Fruit fly (Drosophila melanogaster) whole organism, embryonic: ENCODE measurements around the gene Sbp2.

Experiments used
- Asciz ChIP-seq: fragments of 200-800 bp; sonication (Bioruptor generic); optimal IDR thresholded peaks from 2 replicates; lab custom pipeline; 2017; ENCODE audit warnings: missing biosample characterization, mild to moderate bottlenecking, missing genetic modification characterization, missing genetic modification reagents
- Awh ChIP-seq: fragments of 200-800 bp; sonication (Bioruptor generic); IDR thresholded peaks from 2 replicates; pipeline ENCODE4, ENCODE4 v1.3.6; 2022; ENCODE audit warnings: missing biosample characterization, missing genetic modification characterization
- Blimp-1 ChIP-seq: fragments of 200-800 bp; sonication (Bioruptor generic); optimal IDR thresholded peaks from 3 replicates; lab custom pipeline; 2018; ENCODE audit warnings: missing biosample characterization, missing genetic modification characterization, mild to moderate bottlenecking, moderate library complexity, missing genetic modification reagents
- C15 ChIP-seq: fragments of 200-800 bp; sonication (Bioruptor generic); IDR thresholded peaks from 3 replicates; pipeline ENCODE4 v1.3.6; 2022; ENCODE audit warnings: missing biosample characterization, missing genetic modification characterization
- CG11695 ChIP-seq: fragments of 200-800 bp; sonication (Bioruptor generic); IDR thresholded peaks from 3 replicates; pipeline ENCODE4 v1.3.6; 2022; ENCODE audit warnings: missing biosample characterization, missing genetic modification characterization
- CG12299 ChIP-seq: fragments of 200-800 bp; sonication (Bioruptor generic); optimal IDR thresholded peaks from 2 replicates; lab custom pipeline; 2018; ENCODE audit warnings: missing biosample characterization, mild to moderate bottlenecking, missing genetic modification characterization
- CG13287 ChIP-seq: fragments of 200-800 bp; sonication (Bioruptor generic); IDR thresholded peaks from 2 replicates; pipeline ENCODE4 v1.3.6; 2022; ENCODE audit warnings: missing biosample characterization, missing genetic modification characterization; ENCODE audit not compliant: partially characterized antibody
- CG14014 ChIP-seq: fragments of 200-800 bp; sonication (Bioruptor generic); IDR thresholded peaks from 2 replicates; pipeline ENCODE4 v1.3.6; 2022; ENCODE audit warnings: missing biosample characterization, missing genetic modification characterization
- CG14667 ChIP-seq: fragments of 200-800 bp; sonication (Bioruptor generic); IDR thresholded peaks from 2 replicates; pipeline ENCODE4 v1.3.6; 2022; ENCODE audit warnings: missing biosample characterization, missing genetic modification characterization
- CG30020 ChIP-seq: fragments of 200-800 bp; optimal IDR thresholded peaks from 2 replicates; lab custom pipeline; 2019; ENCODE audit warnings: missing biosample characterization, mild to moderate bottlenecking, missing genetic modification characterization, moderate library complexity
- CG3065 ChIP-seq: fragments of 200-800 bp; sonication (Bioruptor generic); optimal IDR thresholded peaks from 2 replicates; lab custom pipeline; 2016; ENCODE audit warnings: missing biosample characterization, missing genetic modification characterization
- CG3281 ChIP-seq: fragments of 200-800 bp; sonication (Bioruptor generic); optimal IDR thresholded peaks from 3 replicates; lab custom pipeline; 2017; ENCODE audit warnings: missing biosample characterization, mild to moderate bottlenecking, missing genetic modification characterization
- CG34376 ChIP-seq: fragments of 200-800 bp; sonication (Bioruptor generic); optimal IDR thresholded peaks from 2 replicates; lab custom pipeline; 2018; ENCODE audit warnings: missing biosample characterization, mild to moderate bottlenecking, missing genetic modification characterization
- CG34422 ChIP-seq: fragments of 200-800 bp; sonication (Bioruptor generic); IDR thresholded peaks from 3 replicates; pipeline ENCODE4 v1.3.6; 2022; ENCODE audit warnings: missing biosample characterization, missing genetic modification characterization
- CG4854 ChIP-seq: fragments of 200-800 bp; sonication (Bioruptor generic); optimal IDR thresholded peaks from 2 replicates; lab custom pipeline; 2016; ENCODE audit warnings: missing biosample characterization, missing genetic modification characterization, inconsistent platforms
- CG5180 ChIP-seq: fragments of 200-800 bp; sonication (Bioruptor generic); optimal IDR thresholded peaks from 3 replicates; lab custom pipeline; 2017; ENCODE audit warnings: missing biosample characterization, missing genetic modification characterization, mild to moderate bottlenecking, moderate library complexity, missing genetic modification reagents
- CG8359 ChIP-seq: fragments of 200-800 bp; sonication (Bioruptor generic); optimal IDR thresholded peaks from 2 replicates; lab custom pipeline; 2017; ENCODE audit warnings: missing biosample characterization, mild to moderate bottlenecking, missing genetic modification characterization, borderline replicate concordance
- CG9437 ChIP-seq: fragments of 200-800 bp; sonication (Bioruptor generic); optimal IDR thresholded peaks from 2 replicates; lab custom pipeline; 2018; ENCODE audit warnings: missing biosample characterization, mild to moderate bottlenecking, missing genetic modification characterization
- CG9797 ChIP-seq: fragments of 200-800 bp; sonication (Bioruptor generic); optimal IDR thresholded peaks from 3 replicates; lab custom pipeline; 2018; ENCODE audit warnings: missing biosample characterization, mild to moderate bottlenecking, missing genetic modification characterization
- D19B ChIP-seq: fragments of 200-800 bp; sonication (Bioruptor generic); optimal IDR thresholded peaks from 2 replicates; lab custom pipeline; 2017; ENCODE audit warnings: missing biosample characterization, mild to moderate bottlenecking, missing genetic modification characterization
- Ets65A ChIP-seq: fragments of 200-800 bp; sonication (Bioruptor generic); peaks from one replicate; lab custom pipeline; 2016; ENCODE audit warnings: missing biosample characterization, missing genetic modification characterization
- HLH4C ChIP-seq: fragments of 200-800 bp; sonication (Bioruptor generic); IDR thresholded peaks from 3 replicates; pipeline ENCODE4 v1.3.6; 2022; ENCODE audit warnings: missing biosample characterization, missing genetic modification characterization; ENCODE audit not compliant: partially characterized antibody
- HmgD ChIP-seq: fragments of 200-800 bp; sonication (Bioruptor generic); optimal IDR thresholded peaks from 3 replicates; lab custom pipeline; 2016; ENCODE audit warnings: missing biosample characterization, missing genetic modification characterization
- Hr3 ChIP-seq: fragments of 200-800 bp; sonication (Bioruptor generic); optimal IDR thresholded peaks from 3 replicates; lab custom pipeline; 2016; ENCODE audit warnings: missing biosample characterization, missing genetic modification characterization
- Lpt ChIP-seq: fragments of >200 bp; optimal IDR thresholded peaks from 2 replicates; lab custom pipeline; 2018; ENCODE audit warnings: missing biosample characterization, missing genetic modification characterization
- PHDP ChIP-seq: fragments of 200-800 bp; sonication (Bioruptor generic); optimal IDR thresholded peaks from 3 replicates; lab custom pipeline; 2018; ENCODE audit warnings: missing biosample characterization, mild to moderate bottlenecking, missing genetic modification characterization, moderate library complexity
- Scr ChIP-seq: fragments of 200-800 bp; sonication (Bioruptor generic); IDR thresholded peaks from 2 replicates; pipeline ENCODE4 v1.3.6; 2022; ENCODE audit warnings: missing biosample characterization, missing genetic modification characterization; ENCODE audit not compliant: partially characterized antibody
- Sox102F ChIP-seq: fragments of 200-800 bp; sonication (Bioruptor generic); optimal IDR thresholded peaks from 2 replicates; lab custom pipeline; 2018; ENCODE audit warnings: missing biosample characterization, mild to moderate bottlenecking, missing genetic modification characterization, moderate library complexity
- Sry-β ChIP-seq: fragments of 200-800 bp; sonication (Bioruptor generic); optimal IDR thresholded peaks from 2 replicates; lab custom pipeline; 2018; ENCODE audit warnings: missing biosample characterization, mild to moderate bottlenecking, missing genetic modification characterization, moderate library complexity
- ato ChIP-seq: fragments of 200-800 bp; sonication (Bioruptor generic); IDR thresholded peaks from 2 replicates; pipeline ENCODE4 v1.3.6; 2022; ENCODE audit warnings: missing biosample characterization, missing genetic modification characterization; ENCODE audit not compliant: partially characterized antibody
- bowl ChIP-seq: fragments of 200-800 bp; sonication (Bioruptor generic); IDR thresholded peaks from 2 replicates; pipeline ENCODE4 v1.3.6; 2022; ENCODE audit warnings: missing biosample characterization, missing genetic modification characterization
- cg ChIP-seq: fragments of 200-800 bp; sonication (Bioruptor generic); optimal IDR thresholded peaks from 3 replicates; lab custom pipeline; 2019; ENCODE audit warnings: missing biosample characterization, mild to moderate bottlenecking, missing genetic modification characterization, moderate library complexity
- chinmo ChIP-seq: fragments of 200-800 bp; sonication (Bioruptor generic); IDR thresholded peaks from 4 replicates; pipeline ENCODE4 v1.3.6; 2022; ENCODE audit warnings: missing biosample characterization, missing genetic modification characterization; ENCODE audit not compliant: partially characterized antibody
- fd96Cb ChIP-seq: fragments of 200-800 bp; sonication (Bioruptor generic); optimal IDR thresholded peaks from 2 replicates; lab custom pipeline; 2018; ENCODE audit warnings: missing biosample characterization, mild to moderate bottlenecking, missing genetic modification characterization, moderate library complexity
- grn ChIP-seq: fragments of 200-800 bp; sonication (Bioruptor generic); optimal IDR thresholded peaks from 3 replicates; lab custom pipeline; 2017; ENCODE audit warnings: missing biosample characterization, missing genetic modification characterization
- gro ChIP-seq: fragments of 200-800 bp; sonication (Bioruptor generic); optimal IDR thresholded peaks from 2 replicates; lab custom pipeline; 2016; ENCODE audit warnings: missing biosample characterization, missing genetic modification characterization
- hth ChIP-seq: fragments of >200 bp; optimal IDR thresholded peaks from 2 replicates; lab custom pipeline; 2017; ENCODE audit warnings: inconsistent platforms
- lab ChIP-seq: fragments of 200-800 bp; sonication (Bioruptor generic); optimal IDR thresholded peaks from 3 replicates; lab custom pipeline; 2017; ENCODE audit warnings: missing biosample characterization, missing genetic modification characterization, mild to moderate bottlenecking, moderate library complexity, missing genetic modification reagents
- nau ChIP-seq: fragments of 200-800 bp; sonication (Bioruptor generic); optimal IDR thresholded peaks from 3 replicates; lab custom pipeline; 2017; ENCODE audit warnings: missing biosample characterization, mild to moderate bottlenecking, missing genetic modification characterization, missing genetic modification reagents
- p53 ChIP-seq: fragments of 200-800 bp; sonication (Bioruptor generic); optimal IDR thresholded peaks from 2 replicates; lab custom pipeline; 2016; ENCODE audit warnings: missing biosample characterization, missing genetic modification characterization
- pb ChIP-seq: fragments of 200-800 bp; sonication (Bioruptor generic); optimal IDR thresholded peaks from 3 replicates; lab custom pipeline; 2016; ENCODE audit warnings: missing biosample characterization, missing genetic modification characterization
- repo ChIP-seq: fragments of 200-800 bp; sonication (Bioruptor generic); optimal IDR thresholded peaks from 2 replicates; lab custom pipeline; 2016; ENCODE audit warnings: missing biosample characterization, missing genetic modification characterization
- run ChIP-seq: fragments of 200-800 bp; sonication (Bioruptor generic); optimal IDR thresholded peaks from 3 replicates; lab custom pipeline; 2018; ENCODE audit warnings: missing biosample characterization, mild to moderate bottlenecking, missing genetic modification characterization
- sc ChIP-seq, 3 experiments: fragments of >200 bp in 2 of 3; fragments of 200-800 bp in 1 of 3; sonication (Bioruptor generic) in 1 of 3; optimal IDR thresholded peaks; 2 replicates in 2 of 3; 3 replicates in 1 of 3; lab custom pipeline; 2017; ENCODE audit warnings: mild to moderate bottlenecking in 1 of 3, missing biosample characterization in 1 of 3, missing genetic modification characterization in 1 of 3, missing genetic modification reagents in 1 of 3
- scrt ChIP-seq: fragments of 200-800 bp; sonication (Bioruptor generic); optimal IDR thresholded peaks from 2 replicates; lab custom pipeline; 2018; ENCODE audit warnings: missing biosample characterization, mild to moderate bottlenecking, missing genetic modification characterization, moderate library complexity
- seq ChIP-seq: fragments of 200-800 bp; sonication (Bioruptor generic); IDR thresholded peaks from 2 replicates; pipeline ENCODE4 v1.3.6; 2022; ENCODE audit warnings: missing biosample characterization, missing genetic modification characterization
- sna ChIP-seq: fragments of 200-800 bp; sonication (Bioruptor generic); IDR thresholded peaks from 2 replicates; pipeline ENCODE4 v1.3.6; 2022; ENCODE audit warnings: missing biosample characterization, missing genetic modification characterization; ENCODE audit not compliant: partially characterized antibody
- sob ChIP-seq: fragments of 200-800 bp; sonication (Bioruptor generic); IDR thresholded peaks from 2 replicates; pipeline ENCODE4 v1.3.6; 2022; ENCODE audit warnings: missing biosample characterization, missing genetic modification characterization
- sqz ChIP-seq: fragments of 200-800 bp; sonication (Bioruptor generic); optimal IDR thresholded peaks from 3 replicates; lab custom pipeline; 2018; ENCODE audit warnings: missing biosample characterization, mild to moderate bottlenecking, missing genetic modification characterization
- unpg ChIP-seq: fragments of 200-800 bp; sonication (Bioruptor generic); optimal IDR thresholded peaks from 3 replicates; lab custom pipeline; 2018; ENCODE audit warnings: missing biosample characterization, mild to moderate bottlenecking, missing genetic modification characterization, moderate library complexity
- usp ChIP-seq: fragments of >200 bp; optimal IDR thresholded peaks from 2 replicates; lab custom pipeline; 2017; ENCODE audit warnings: missing biosample characterization, missing genetic modification characterization

Sbp2 gene

dm6 chr3L:8296941-8297340, 7.0 kb upstream of the Sbp2 start, which contains the start of gene Rab19 (continued):
- TF ChIP-seq CG3065 = no peak
- TF ChIP-seq CG14014 (GFP tag; lab: Robert Waterston, UW) = no peak
- TF ChIP-seq Blimp-1 = peak; percentile 85
- no peak for TF ChIP-seq Asciz (GFP tag; lab: Kevin White, UChicago)
- no peak for TF ChIP-seq CG9797 (GFP tag; lab: Kevin White, UChicago)
- TF ChIP-seq repo (GFP tag; lab: Kevin White, UChicago) = no peak
- no peak for TF ChIP-seq CG34422 (GFP tag; lab: Robert Waterston, UW)
- TF ChIP-seq Ets65A (GFP tag; lab: Kevin White, UChicago) = no peak
- TF ChIP-seq Lpt (GFP tag; lab: Kevin White, UChicago) = no peak
- peak; percentile 84; the same call in 1 of the 4 replicates for TF ChIP-seq chinmo (GFP tag; lab: Robert Waterston, UW)
- TF ChIP-seq unpg = no peak
- no peak for TF ChIP-seq CG5180 (GFP tag; lab: Kevin White, UChicago)
- no peak for TF ChIP-seq Hr3 (GFP tag; lab: Kevin White, UChicago)
- no peak for TF ChIP-seq HmgD (GFP tag; lab: Kevin White, UChicago)
- no peak for TF ChIP-seq C15 (GFP tag; lab: Robert Waterston, UW)
- TF ChIP-seq CG30020 = no peak
- peak; percentile 19; the same call in 1 of the 2 replicates for TF ChIP-seq ato (GFP tag; lab: Robert Waterston, UW)
- TF ChIP-seq HLH4C (GFP tag; lab: Robert Waterston, UW) = peak; percentile 89
- no peak for TF ChIP-seq hth (lab: Kevin White, UChicago)
- no peak for TF ChIP-seq CG14667 (GFP tag; lab: Robert Waterston, UW)
- no peak for TF ChIP-seq p53 (GFP tag; lab: Kevin White, UChicago)
- TF ChIP-seq cg (GFP tag; lab: Kevin White, UChicago) = no peak
- peak; percentile 12 for TF ChIP-seq PHDP (tag; lab: Kevin White, UChicago)
- TF ChIP-seq CG13287 = peak; percentile 97
- no peak for TF ChIP-seq CG3281 (GFP tag; lab: Kevin White, UChicago)
- no peak for TF ChIP-seq CG12299 (tag; lab: Kevin White, UChicago)
- no peak for TF ChIP-seq CG8359 (GFP tag; lab: Kevin White, UChicago)
- no peak for TF ChIP-seq nau (GFP tag; lab: Kevin White, UChicago)
- TF ChIP-seq bowl = no peak
- TF ChIP-seq sob (GFP tag; lab: Robert Waterston, UW) = no peak
- no peak for TF ChIP-seq sc (optimal IDR thresholded peaks at IDR 0.05; lab: Kevin White, UChicago)
- TF ChIP-seq sc (GFP tag; optimal IDR thresholded peaks at IDR 0.05; lab: Kevin White, UChicago) = no peak
- no peak for TF ChIP-seq seq (GFP tag; lab: Robert Waterston, UW)
- peak; percentile 97 for TF ChIP-seq sna (GFP tag; lab: Robert Waterston, UW)
- no peak for TF ChIP-seq CG9437
- TF ChIP-seq sqz (GFP tag; lab: Kevin White, UChicago) = no peak
- TF ChIP-seq CG4854 (GFP tag; lab: Kevin White, UChicago) = no peak
- no peak for TF ChIP-seq scrt (GFP tag; lab: Kevin White, UChicago)
- TF ChIP-seq lab = no peak
- TF ChIP-seq Awh (GFP tag; lab: Robert Waterston, UW) = no peak
- TF ChIP-seq Sox102F (GFP tag; lab: Kevin White, UChicago) = no peak
- TF ChIP-seq Scr (GFP tag; lab: Robert Waterston, UW) = peak; percentile 94
- TF ChIP-seq fd96Cb = no peak
- no peak for TF ChIP-seq grn
- no peak for TF ChIP-seq D19B (GFP tag; lab: Kevin White, UChicago)
- TF ChIP-seq usp (GFP tag; lab: Kevin White, UChicago) = no peak
- TF ChIP-seq pb (GFP tag; lab: Kevin White, UChicago) = no peak
- TF ChIP-seq run (tag; lab: Kevin White, UChicago) = no peak
- TF ChIP-seq CG34376 (GFP tag; lab: Kevin White, UChicago) = no peak
- TF ChIP-seq CG11695 = no peak
- no peak for TF ChIP-seq Sry-β (GFP tag; lab: Kevin White, UChicago)
- no peak for TF ChIP-seq gro (GFP tag; lab: Kevin White, UChicago)
